Fruit fly (Drosophila melanogaster): Measurements from ENCODE around the gene CG4998.

CG4998 gene

dm6 chr3L:16295447-16295846 lies 43.4 kb upstream of the CG4998 start, which contains the start of gene CG4962:
CG4962 (minus strand) TSS chr3L:16295547.
- TF ChIP-seq topi (GFP tag; optimal IDR thresholded peaks at IDR 0.05) (no peak), CG11294 (GFP tag; IDR thresholded peaks at IDR 0.05) (no peak), CG16779 (tag; optimal IDR thresholded peaks at IDR 0.05) (no peak), Smox (GFP tag; optimal IDR thresholded peaks at IDR 0.05) (no peak), CG10631 (GFP tag; optimal IDR thresholded peaks at IDR 0.05) (no peak), vri (GFP tag; optimal IDR thresholded peaks at IDR 0.05) (no peak), Gug (GFP tag; IDR thresholded peaks at IDR 0.05) (no peak), salr (GFP tag; optimal IDR thresholded peaks at IDR 0.05) (no peak), CG31627 (GFP tag; optimal IDR thresholded peaks at IDR 0.05) (no peak), CG3032 (tag; optimal IDR thresholded peaks at IDR 0.05) (no peak), Hr4 (GFP tag; optimal IDR thresholded peaks at IDR 0.05) (no peak), spab (GFP tag; optimal IDR thresholded peaks at IDR 0.05) (no peak), Eip78C (GFP tag) (no peak), Ets21C (GFP tag; optimal IDR thresholded peaks at IDR 0.05) (no peak), ss (GFP tag; optimal IDR thresholded peaks at IDR 0.05) (no peak), Ets96B (tag; optimal IDR thresholded peaks at IDR 0.05) (no peak), CG9139 (GFP tag; optimal IDR thresholded peaks at IDR 0.05) (no peak), CG6163 (GFP tag; IDR thresholded peaks at IDR 0.05) (no peak)

- no peak for TF ChIP-seq fd85E (GFP tag; optimal IDR thresholded peaks at IDR 0.05)
- TF ChIP-seq Hr39 (GFP tag; optimal IDR thresholded peaks at IDR 0.05): no peak
- TF ChIP-seq CG6792 (GFP tag; optimal IDR thresholded peaks at IDR 0.05): no peak
- TF ChIP-seq CG3032 (tag; optimal IDR thresholded peaks at IDR 0.05): no peak
- no peak for TF ChIP-seq Ets21C (GFP tag; optimal IDR thresholded peaks at IDR 0.05)
- TF ChIP-seq dsx (GFP tag; optimal IDR thresholded peaks at IDR 0.05; ENCODE audit: poor library complexity, severe bottlenecking): no peak
- TF ChIP-seq CG3919 (GFP tag; optimal IDR thresholded peaks at IDR 0.05): no peak
- no peak for TF ChIP-seq vri (GFP tag; optimal IDR thresholded peaks at IDR 0.05)
- no peak for TF ChIP-seq CG15336 (GFP tag; IDR thresholded peaks at IDR 0.05)
- TF ChIP-seq CG8119 (GFP tag; IDR thresholded peaks at IDR 0.05): no peak
- no peak for TF ChIP-seq pdm3 (GFP tag; optimal IDR thresholded peaks at IDR 0.05)
- no peak for TF ChIP-seq Eip75B (GFP tag; optimal IDR thresholded peaks at IDR 0.05)
- no peak for TF ChIP-seq CG6276 (GFP tag; optimal IDR thresholded peaks at IDR 0.05)
- TF ChIP-seq CG7368 (GFP tag; optimal IDR thresholded peaks at IDR 0.05): no peak
- TF ChIP-seq CG32006 (GFP tag; optimal IDR thresholded peaks at IDR 0.05): no peak
- TF ChIP-seq CG6808 (GFP tag; optimal IDR thresholded peaks at IDR 0.05): no peak
- no peak for TF ChIP-seq spab (GFP tag; optimal IDR thresholded peaks at IDR 0.05)
- TF ChIP-seq lz (GFP tag; optimal IDR thresholded peaks at IDR 0.05): no peak
Measured at dm6 chr3L:16301153-16301552, 37.6 kb upstream of the CG4998 start, which contains the start of gene CG4982. CG4982 (plus strand) TSS chr3L:16301453.

dm6 chr3L:16303078-16303477 lies 35.7 kb upstream of the CG4998 start, which contains the start of gene CG13044:
CG13044 (minus strand) TSS chr3L:16303178.
- TF ChIP-seq Blimp-1 (GFP tag; optimal IDR thresholded peaks at IDR 0.05): peak; percentile 41
- TF ChIP-seq CG6163 (GFP tag; IDR thresholded peaks at IDR 0.05): no peak

- TF ChIP-seq spab (GFP tag; optimal IDR thresholded peaks at IDR 0.05) (no peak), CG6808 (GFP tag; optimal IDR thresholded peaks at IDR 0.05) (no peak), Sox102F (GFP tag; optimal IDR thresholded peaks at IDR 0.05) (no peak), ss (GFP tag; optimal IDR thresholded peaks at IDR 0.05) (no peak), CG6854 (GFP tag; optimal IDR thresholded peaks at IDR 0.05) (no peak), Eip75B (GFP tag; optimal IDR thresholded peaks at IDR 0.05) (no peak), fd59A (GFP tag; optimal IDR thresholded peaks at IDR 0.05) (no peak), Hr39 (GFP tag; optimal IDR thresholded peaks at IDR 0.05) (no peak)
Measured at dm6 chr3L:16303982-16304381, 34.8 kb upstream of the CG4998 start, which contains the start of gene CG43249. CG43249 (plus strand) TSS chr3L:16304282.

Measured in whole organism, prepupa.